Worm (Caenorhabditis elegans): ENCODE results near the gene aak-1.

DNA sequence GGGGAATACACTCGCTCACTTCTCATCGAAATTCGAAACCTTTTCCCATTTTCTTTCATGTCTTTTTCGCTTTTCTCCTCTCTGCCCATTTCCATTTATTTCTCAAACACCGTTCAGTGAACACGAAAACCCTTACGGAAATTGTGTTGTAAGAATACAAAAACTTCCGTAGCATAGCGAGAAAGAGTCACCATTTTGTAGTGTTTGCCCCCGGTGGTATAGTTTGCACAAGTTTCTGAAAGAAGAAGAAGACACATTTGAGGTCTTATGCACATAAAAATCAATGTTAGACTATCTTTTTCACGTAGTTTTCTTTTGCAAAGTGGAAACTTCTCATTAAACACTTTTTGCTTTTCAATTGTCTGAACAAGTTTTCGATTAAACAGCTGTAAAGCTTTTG lies 41.8 kb downstream of the aak-1 start:
- TF ChIP-seq ama-1 (optimal IDR thresholded peaks at IDR 0.05) (no peak), aly-2 (tag; optimal IDR thresholded peaks at IDR 0.05) (no peak), nhr-12 (tag; optimal IDR thresholded peaks at IDR 0.05) (no peak), ztf-4 (tag; optimal IDR thresholded peaks at IDR 0.05) (no peak), nhr-10 (tag; optimal IDR thresholded peaks at IDR 0.05) (no peak), unc-62 (GFP tag; optimal IDR thresholded peaks at IDR 0.05) (no peak), lsy-2 (tag; optimal IDR thresholded peaks at IDR 0.05) (no peak), ZK546.5 (tag; optimal IDR thresholded peaks at IDR 0.05) (no peak), skn-1 (tag; optimal IDR thresholded peaks at IDR 0.05) (no peak), unc-39 (tag; optimal IDR thresholded peaks at IDR 0.05) (no peak), mdl-1 (tag; optimal IDR thresholded peaks at IDR 0.05) (no peak), ztf-11 (tag; optimal IDR thresholded peaks at IDR 0.05) (no peak), unc-55 (GFP tag; optimal IDR thresholded peaks at IDR 0.05) (no peak), nhr-11 (tag; optimal IDR thresholded peaks at IDR 0.05) (no peak)

Measured in whole organism, L2 larva.